Worm (Caenorhabditis elegans) whole organism, mixed stage, embryonic: ENCODE measurements around the gene C23H3.9.

Experiments
- blmp-1 ChIP-seq: fragments of 150-350 bp; optimal IDR thresholded peaks from 2 replicates; lab custom pipeline; 2014; ENCODE audit warnings: missing biosample characterization, missing genetic modification characterization
- flh-1 ChIP-seq: fragments of 200-800 bp; sonication (Bioruptor generic); optimal IDR thresholded peaks from 2 replicates; lab custom pipeline; 2018; ENCODE audit warnings: mild to moderate bottlenecking, missing genetic modification characterization, moderate library complexity, missing compliant biosample characterization
- ham-2 ChIP-seq: fragments of 200-800 bp; sonication (Bioruptor generic); optimal IDR thresholded peaks from 2 replicates; lab custom pipeline; 2018; ENCODE audit warnings: mild to moderate bottlenecking, missing genetic modification characterization, missing compliant biosample characterization
- nhr-12 ChIP-seq: fragments of 150-350 bp; optimal IDR thresholded peaks from 2 replicates; lab custom pipeline; 2014; ENCODE audit warnings: missing biosample characterization, missing genetic modification characterization
- pha-4 ChIP-seq: fragments of 150-350 bp; optimal IDR thresholded peaks from 2 replicates; lab custom pipeline; 2018; ENCODE audit warnings: missing biosample characterization, missing genetic modification reagents, missing genetic modification characterization
- snpc-4 ChIP-seq: fragments of 150-350 bp; optimal IDR thresholded peaks from 2 replicates; lab custom pipeline; 2014; ENCODE audit warnings: missing biosample characterization, missing genetic modification characterization

DNA sequence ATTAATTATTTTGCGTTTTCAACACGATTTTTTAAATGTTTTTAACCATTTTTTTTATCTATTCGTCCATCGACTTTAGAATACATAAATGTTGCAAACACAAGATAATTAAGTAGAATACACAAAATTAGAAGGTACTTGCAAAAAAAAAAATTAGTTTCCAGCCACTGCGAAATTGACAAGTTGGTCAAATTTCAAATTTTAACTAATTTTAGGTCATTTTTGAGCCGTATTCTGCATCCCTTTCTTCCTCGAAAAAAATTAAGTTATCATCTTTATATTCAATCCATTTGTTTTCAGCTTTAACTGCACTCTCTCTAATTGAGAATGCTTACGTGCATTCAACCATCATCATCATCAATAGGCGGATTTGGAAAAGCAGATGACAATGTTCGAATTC, 9.7 kb downstream of the C23H3.9 start, which contains the start of gene egl-26:
- no peak for TF ChIP-seq flh-1 (GFP tag; lab: Kevin White, UChicago)
- no peak for TF ChIP-seq nhr-12 (tag; lab: Kevin White, UChicago)
- TF ChIP-seq blmp-1 (tag; lab: Kevin White, UChicago): no peak
- TF ChIP-seq ham-2 (GFP tag; lab: Kevin White, UChicago): no peak
- no peak for TF ChIP-seq pha-4 (tag; lab: Kevin White, UChicago)
- TF ChIP-seq snpc-4 (tag; lab: Kevin White, UChicago): no peak
